Worm (Caenorhabditis elegans) whole organism, L1 larva: Measurements from ENCODE around the gene nlp-32.

Experiments used
- aly-2 ChIP-seq: fragments of 150-350 bp; optimal IDR thresholded peaks from 2 replicates; lab custom pipeline; 2014; ENCODE audit warnings: missing biosample characterization, missing genetic modification characterization
- elt-2 ChIP-seq: sonication (generic microtip); optimal IDR thresholded peaks from 2 replicates; lab custom pipeline; 2016; ENCODE audit warnings: missing genetic modification characterization, mild to moderate bottlenecking, inconsistent platforms, missing compliant biosample characterization, missing genetic modification reagents
- nhr-11 ChIP-seq: fragments of 150-350 bp; optimal IDR thresholded peaks from 2 replicates; lab custom pipeline; 2014; ENCODE audit warnings: missing biosample characterization, missing genetic modification characterization
- nhr-28 ChIP-seq: fragments of 150-350 bp; optimal IDR thresholded peaks from 2 replicates; lab custom pipeline; 2014; ENCODE audit warnings: missing biosample characterization, missing genetic modification characterization
- nhr-76 ChIP-seq: sonication (generic microtip); optimal IDR thresholded peaks from 2 replicates; lab custom pipeline; 2017; ENCODE audit warnings: missing biosample characterization, missing genetic modification characterization
- sptf-1 ChIP-seq: fragments of 150-350 bp; optimal IDR thresholded peaks from 2 replicates; lab custom pipeline; 2014; ENCODE audit warnings: missing biosample characterization, missing genetic modification characterization

DNA sequence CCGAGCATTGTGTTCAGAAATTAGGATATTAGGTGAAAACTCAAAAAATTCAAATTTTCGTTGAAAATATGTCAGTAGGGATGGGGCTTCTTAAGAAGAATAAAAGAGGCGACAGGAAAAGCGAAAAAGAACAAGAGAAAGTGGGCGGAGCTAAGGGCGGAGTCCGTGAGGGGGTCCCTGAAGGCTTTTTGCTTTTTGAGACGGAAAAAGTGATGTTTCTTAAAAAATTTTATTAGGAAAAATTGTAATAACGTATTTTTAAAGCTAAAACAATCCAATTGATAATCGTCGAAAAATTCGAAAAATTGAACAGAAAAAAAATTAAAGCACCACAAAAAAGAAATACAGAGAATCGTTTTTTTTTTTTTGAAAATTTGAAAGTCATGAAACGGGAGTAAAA lies 22.6 kb downstream of the nlp-32 start, which contains the start of gene Y55B1BR.6:
- TF ChIP-seq nhr-76 (tag; lab: Kevin White, UChicago) = no peak
- no peak for TF ChIP-seq aly-2
- TF ChIP-seq elt-2 (tag; lab: Kevin White, UChicago) = no peak
- TF ChIP-seq nhr-11 = no peak
- TF ChIP-seq nhr-28 (tag; lab: Kevin White, UChicago) = no peak
- TF ChIP-seq sptf-1 (tag; lab: Kevin White, UChicago) = no peak
